Fruit fly (Drosophila melanogaster): ENCODE measurements around the gene PH4alphaPV.

DNA sequence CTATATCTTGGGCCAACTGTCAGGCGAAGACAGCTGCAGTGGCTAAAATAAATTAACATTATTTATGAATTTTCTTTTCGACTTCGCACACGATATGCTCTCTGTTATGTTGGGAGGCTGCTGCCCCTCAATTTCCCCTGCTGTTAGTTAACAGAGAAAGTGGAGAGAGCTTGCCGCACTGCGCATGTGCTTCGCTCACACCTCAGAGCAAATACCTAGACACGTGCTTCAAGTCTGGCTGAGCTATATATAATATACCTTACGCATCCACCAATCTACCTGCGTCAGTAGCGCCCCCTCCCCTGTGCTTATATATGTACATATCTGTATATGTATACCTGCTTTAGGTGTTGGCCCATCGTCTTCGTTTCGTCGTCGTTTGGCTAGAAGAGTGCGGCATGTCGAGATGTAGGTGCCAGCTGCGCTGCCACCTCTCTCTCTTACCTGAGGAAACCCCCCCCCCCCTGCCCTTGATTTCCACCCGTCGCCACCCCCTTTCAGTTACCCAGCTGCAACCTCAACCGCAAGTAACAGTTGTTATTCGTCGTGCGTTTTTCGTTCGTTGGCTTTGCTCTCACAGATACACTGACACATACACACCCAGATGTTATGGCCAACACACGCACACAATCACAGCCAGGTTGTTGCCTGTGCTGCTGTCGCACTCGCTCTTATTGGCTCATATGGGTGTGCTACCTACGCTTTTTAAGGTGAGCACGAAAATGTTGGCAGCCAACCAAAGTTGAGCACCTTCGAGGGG is 32.1 kb downstream of the PH4alphaPV start:
- TF ChIP-seq psq (GFP tag; optimal IDR thresholded peaks at IDR 0.05), result no peak
- TF ChIP-seq CG32264 (GFP tag; optimal IDR thresholded peaks at IDR 0.05), result no peak
- no peak for TF ChIP-seq Hr83 (GFP tag; optimal IDR thresholded peaks at IDR 0.05; ENCODE audit: poor library complexity, severe bottlenecking)
- TF ChIP-seq h (GFP tag; optimal IDR thresholded peaks at IDR 0.05), result no peak
- TF ChIP-seq usp (GFP tag; optimal IDR thresholded peaks at IDR 0.05), result no peak
- TF ChIP-seq GATAd (GFP tag; optimal IDR thresholded peaks at IDR 0.05), result no peak
- no peak for TF ChIP-seq Dfd (GFP tag; optimal IDR thresholded peaks at IDR 0.05)
- TF ChIP-seq sage (GFP tag; optimal IDR thresholded peaks at IDR 0.05), result no peak

Measured in whole organism, wandering third instar larva.